Worm (Caenorhabditis elegans) whole organism, L3 larva: ENCODE results near the gene C15H9.5.

ENCODE experiments used
- ceh-82 ChIP-seq: fragments of 150-350 bp; optimal IDR thresholded peaks from 2 replicates; lab custom pipeline; 2014; ENCODE audit warnings: missing biosample characterization, missing genetic modification characterization
- pha-4 ChIP-seq: fragments of 150-350 bp; optimal IDR thresholded peaks from 2 replicates; lab custom pipeline; 2014; ENCODE audit warnings: missing biosample characterization, missing genetic modification reagents, missing genetic modification characterization

DNA sequence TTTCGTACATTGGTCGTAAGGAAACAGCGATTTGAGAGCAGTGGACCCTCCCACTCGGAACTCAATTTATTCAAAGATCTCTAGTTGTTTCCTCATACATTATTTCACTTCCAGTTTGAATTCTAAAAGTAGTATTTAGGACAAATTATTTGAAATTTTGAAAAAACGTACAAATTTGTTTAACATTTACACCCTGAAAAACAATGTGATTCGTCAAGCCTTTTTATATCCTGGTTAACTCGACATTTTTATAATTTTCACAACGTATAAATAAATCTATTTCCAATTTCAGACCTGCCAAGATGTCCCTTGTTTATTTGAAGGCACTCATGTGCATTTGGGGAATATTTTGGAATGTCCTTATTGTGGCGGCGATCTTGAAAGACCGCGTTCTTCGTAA lies 22.4 kb downstream of the C15H9.5 start, which contains the start of gene C15H9.3:
- TF ChIP-seq ceh-82 (tag; lab: Kevin White, UChicago) (no peak), pha-4 (tag; lab: Kevin White, UChicago) (no peak)
